Worm (Caenorhabditis elegans): Measurements from ENCODE around the gene srv-21.

Gene srv-21

DNA sequence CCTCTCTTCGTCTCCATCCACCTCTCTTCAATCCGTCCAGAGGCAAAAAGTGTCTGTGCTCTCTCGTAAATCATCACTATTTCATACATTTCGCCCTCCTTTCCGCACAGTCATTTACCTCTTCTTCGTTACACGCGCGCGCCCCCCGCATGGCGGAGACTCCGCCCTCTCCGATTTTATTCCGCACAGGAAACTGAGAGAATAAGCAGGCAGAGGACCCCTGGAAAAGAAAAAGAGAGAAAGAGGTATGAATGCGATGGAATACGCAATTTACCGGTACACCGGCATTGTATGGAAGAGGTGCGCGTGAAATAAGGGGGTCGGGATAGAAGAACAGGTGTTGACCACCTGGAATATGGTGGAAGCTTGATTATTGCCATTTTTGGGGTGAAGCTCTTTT, 16.4 kb downstream of the srv-21 start (continued):
- no peak for TF ChIP-seq Y79H2A.3 (GFP tag; conservative IDR thresholded peaks at IDR 0.05)
- no peak for TF ChIP-seq snpc-4 (GFP tag; optimal IDR thresholded peaks at IDR 0.05)
- no peak for TF ChIP-seq snpc-4 (tag; optimal IDR thresholded peaks at IDR 0.05)

DNA sequence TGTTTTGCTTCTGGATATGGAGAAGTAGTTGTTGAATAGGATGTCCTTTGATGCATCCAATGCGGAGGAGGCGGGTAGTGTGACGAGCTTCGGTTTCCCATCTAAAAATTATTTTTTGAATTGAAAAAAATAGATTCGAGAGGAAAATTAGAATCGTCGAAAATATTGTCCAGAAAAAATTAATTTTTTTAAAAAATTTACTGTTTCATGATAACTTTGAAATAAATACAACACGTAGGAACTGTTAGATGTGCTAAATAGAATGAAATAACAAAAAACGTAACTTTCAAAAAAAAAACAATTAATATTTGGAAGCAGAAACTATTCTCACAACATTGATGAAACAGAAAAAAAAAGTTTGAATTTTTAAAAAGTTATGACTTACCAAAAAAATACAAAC, 17.3 kb downstream of the srv-21 start, which contains the start of gene C06E7.4:
Gene C06E7.4, minus strand, starts transcription at position 101 of the 400 bp plus-strand sequence.
- TF ChIP-seq Y53F4B.3 (GFP tag; IDR thresholded peaks at IDR 0.05) (no peak), attf-6 (GFP tag; IDR thresholded peaks at IDR 0.05) (no peak), F39B2.1 (GFP tag; IDR thresholded peaks at IDR 0.05) (no peak), egl-44 (GFP tag; IDR thresholded peaks at IDR 0.05) (no peak), lin-26 (GFP tag; IDR thresholded peaks at IDR 0.05) (no peak), K12H6.12 (tag; optimal IDR thresholded peaks at IDR 0.05) (no peak), snpc-1.1 (tag; optimal IDR thresholded peaks at IDR 0.05; ENCODE audit: insufficient read depth) (no peak), let-526 (GFP tag; IDR thresholded peaks at IDR 0.05) (no peak), ets-4 (GFP tag; optimal IDR thresholded peaks at IDR 0.05) (no peak), ztf-28 (GFP tag; IDR thresholded peaks at IDR 0.05) (no peak), bed-2 (GFP tag; IDR thresholded peaks at IDR 0.05) (no peak), Y56A3A.18 (GFP tag; IDR thresholded peaks at IDR 0.05) (no peak), sptf-2 (GFP tag; optimal IDR thresholded peaks at IDR 0.05) (no peak), nhr-90 (tag; optimal IDR thresholded peaks at IDR 0.05) (no peak), bed-1 (GFP tag; IDR thresholded peaks at IDR 0.05) (no peak), hsf-1 (GFP tag; IDR thresholded peaks at IDR 0.05) (no peak)

DNA sequence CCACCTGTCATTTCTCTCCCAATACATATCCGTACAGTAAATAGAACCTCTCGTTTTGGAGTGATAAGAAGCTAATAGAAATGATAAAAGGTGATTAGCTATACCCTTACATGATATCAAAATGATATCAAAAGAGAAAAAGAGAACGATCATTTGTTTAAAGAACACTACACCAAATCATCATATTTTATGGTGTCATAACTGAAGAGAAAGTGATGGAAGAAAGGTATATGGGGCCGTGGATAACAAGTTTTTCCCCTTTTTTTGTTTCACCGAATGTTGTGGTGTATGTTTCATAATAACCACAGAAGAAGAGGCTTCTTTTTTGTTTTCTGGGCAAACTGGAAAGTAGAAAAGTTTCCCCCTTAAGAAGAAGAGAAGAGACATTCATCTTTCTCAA, 18.9 kb downstream of the srv-21 start:
- TF ChIP-seq dox-1 (GFP tag; IDR thresholded peaks at IDR 0.05) (no peak), mxl-1 (tag; optimal IDR thresholded peaks at IDR 0.05) (no peak), snpc-1.1 (tag; optimal IDR thresholded peaks at IDR 0.05; ENCODE audit: insufficient read depth) (no peak), ztf-28 (GFP tag; IDR thresholded peaks at IDR 0.05) (no peak), Y95B8A.8 (GFP tag; IDR thresholded peaks at IDR 0.05) (no peak), nhr-120 (GFP tag; IDR thresholded peaks at IDR 0.05) (no peak), ztf-25 (GFP tag; IDR thresholded peaks at IDR 0.05) (no peak), C06A6.2 (GFP tag; conservative IDR thresholded peaks at IDR 0.05) (no peak), nfya-2 (GFP tag; IDR thresholded peaks at IDR 0.05) (no peak), C17E4.6 (GFP tag; IDR thresholded peaks at IDR 0.05) (no peak), F55B11.4 (tag; optimal IDR thresholded peaks at IDR 0.05; ENCODE audit: borderline replicate concordance, insufficient read depth) (no peak), nfya-1 (tag; optimal IDR thresholded peaks at IDR 0.05; ENCODE audit: borderline replicate concordance, insufficient read depth) (no peak), athp-1 (tag; optimal IDR thresholded peaks at IDR 0.05) (no peak), madf-10 (tag; optimal IDR thresholded peaks at IDR 0.05) (no peak), hlh-12 (tag; optimal IDR thresholded peaks at IDR 0.05) (no peak), tlf-1 (GFP tag; optimal IDR thresholded peaks at IDR 0.05) (no peak), ZK185.1 (tag; optimal IDR thresholded peaks at IDR 0.05; ENCODE audit: poor library complexity, severe bottlenecking) (no peak), Y79H2A.3 (GFP tag; conservative IDR thresholded peaks at IDR 0.05) (no peak), lsy-27 (tag; optimal IDR thresholded peaks at IDR 0.05; ENCODE audit: borderline replicate concordance, insufficient read depth) (no peak)

DNA sequence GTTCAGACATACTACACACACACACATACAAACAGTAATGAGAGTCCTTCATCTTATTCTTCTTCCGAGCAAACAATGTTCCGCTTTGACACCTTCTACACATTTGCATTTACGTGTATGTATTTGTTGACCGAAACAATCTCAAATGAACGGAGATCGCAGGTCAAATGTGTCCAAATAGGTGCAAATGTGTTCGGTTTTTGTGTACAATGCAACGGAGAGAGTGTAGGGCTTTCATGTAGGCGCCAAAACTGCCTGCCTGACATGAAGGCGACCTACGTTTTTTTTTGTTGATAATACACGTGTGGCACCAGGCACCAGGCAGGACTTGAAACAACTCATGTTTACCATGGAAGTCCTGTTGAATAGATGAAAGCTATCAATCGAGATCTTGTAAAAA, 20.2 kb downstream of the srv-21 start:
- TF ChIP-seq lsl-1 (GFP tag; optimal IDR thresholded peaks at IDR 0.05) (no peak), madf-10 (tag; optimal IDR thresholded peaks at IDR 0.05) (no peak), let-607 (tag; optimal IDR thresholded peaks at IDR 0.05) (no peak), K12H6.12 (tag; optimal IDR thresholded peaks at IDR 0.05) (no peak), ztf-6 (GFP tag; IDR thresholded peaks at IDR 0.05) (no peak), ztf-25 (GFP tag; IDR thresholded peaks at IDR 0.05) (no peak), C06A6.2 (GFP tag; conservative IDR thresholded peaks at IDR 0.05) (no peak), F22D6.2 (tag; optimal IDR thresholded peaks at IDR 0.05) (no peak), nhr-90 (tag; optimal IDR thresholded peaks at IDR 0.05) (no peak), athp-1 (tag; optimal IDR thresholded peaks at IDR 0.05) (no peak), sdz-38 (tag; optimal IDR thresholded peaks at IDR 0.05) (no peak), ztf-3 (GFP tag; optimal IDR thresholded peaks at IDR 0.05) (no peak), lir-1 (GFP tag; conservative IDR thresholded peaks at IDR 0.05) (no peak), die-1 (tag; optimal IDR thresholded peaks at IDR 0.05) (no peak), snpc-1.1 (tag; optimal IDR thresholded peaks at IDR 0.05; ENCODE audit: insufficient read depth) (no peak), nfyb-1 (GFP tag; IDR thresholded peaks at IDR 0.05) (no peak)

All from whole organism, young adult.